Worm (Caenorhabditis elegans) whole organism, midembryonic: Measurements from ENCODE around the gene T22B2.3.

Source experiments
- cog-1 ChIP-seq: sonication (generic microtip); optimal IDR thresholded peaks from 2 replicates; lab custom pipeline; 2016; ENCODE audit warnings: missing genetic modification characterization, missing compliant biosample characterization
- flt-1 ChIP-seq: fragments of 200-800 bp; sonication (Bioruptor generic); IDR thresholded peaks from 2 replicates; pipeline ENCODE4 v1.3.6; 2022; ENCODE audit warnings: missing genetic modification characterization, missing compliant biosample characterization
- klf-2 ChIP-seq: fragments of 200-800 bp; sonication (Bioruptor generic); conservative IDR thresholded peaks from 2 replicates; pipeline ENCODE4 v1.3.6; 2022; ENCODE audit warnings: missing genetic modification reagents, missing genetic modification characterization, missing compliant biosample characterization
- ztf-23 ChIP-seq: fragments of 200-800 bp; sonication (Bioruptor generic); IDR thresholded peaks from 2 replicates; pipeline ENCODE4 v1.3.6; 2022; ENCODE audit warnings: missing genetic modification reagents, missing genetic modification characterization, missing compliant biosample characterization
- ztf-29 ChIP-seq: fragments of 200-800 bp; sonication (Bioruptor generic); IDR thresholded peaks from 2 replicates; pipeline ENCODE4 v1.3.6; 2022; ENCODE audit warnings: missing genetic modification reagents, missing genetic modification characterization, missing compliant biosample characterization

DNA sequence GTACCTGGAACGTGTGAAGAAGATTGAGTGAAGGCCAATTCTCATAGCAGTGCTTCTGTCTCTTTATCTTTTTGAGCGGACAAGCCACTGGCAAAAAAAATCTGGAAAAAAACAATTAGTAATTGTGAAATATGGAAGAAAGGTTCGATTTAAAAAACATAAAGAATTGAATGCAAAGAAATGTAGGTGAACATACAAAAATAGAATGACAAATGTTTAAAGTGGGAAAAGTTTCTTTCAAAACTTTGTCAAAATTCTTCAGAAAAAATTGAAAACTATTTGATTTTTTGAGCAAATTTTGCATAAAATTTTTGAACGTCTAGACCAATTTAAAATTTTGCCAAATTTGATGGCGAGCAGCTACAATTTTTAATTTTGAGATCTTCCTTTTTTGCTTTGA lies 26.1 kb downstream of the T22B2.3 start, which contains the start of gene ptp-4A2:
- TF ChIP-seq flt-1 (GFP tag; lab: Robert Waterston, UW) (no peak), ztf-29 (GFP tag; lab: Robert Waterston, UW) (no peak), cog-1 (no peak), klf-2 (no peak), ztf-23 (GFP tag; lab: Robert Waterston, UW) (no peak)
